Worm (Caenorhabditis elegans) whole organism, midembryonic: Measurements from ENCODE around the gene aqp-7.

ENCODE experiments used
- cog-1 ChIP-seq: sonication (generic microtip); optimal IDR thresholded peaks from 2 replicates; lab custom pipeline; 2016; ENCODE audit warnings: missing genetic modification characterization, missing compliant biosample characterization
- ref-1 ChIP-seq: fragments of 200-800 bp; sonication (Bioruptor generic); conservative IDR thresholded peaks from 2 replicates; pipeline ENCODE4 v1.3.6; 2022; ENCODE audit warnings: missing genetic modification reagents, missing genetic modification characterization, missing compliant biosample characterization
- ztf-23 ChIP-seq: fragments of 200-800 bp; sonication (Bioruptor generic); IDR thresholded peaks from 2 replicates; pipeline ENCODE4 v1.3.6; 2022; ENCODE audit warnings: missing genetic modification reagents, missing genetic modification characterization, missing compliant biosample characterization
- ztf-29 ChIP-seq: fragments of 200-800 bp; sonication (Bioruptor generic); IDR thresholded peaks from 2 replicates; pipeline ENCODE4 v1.3.6; 2022; ENCODE audit warnings: missing genetic modification reagents, missing genetic modification characterization, missing compliant biosample characterization

DNA sequence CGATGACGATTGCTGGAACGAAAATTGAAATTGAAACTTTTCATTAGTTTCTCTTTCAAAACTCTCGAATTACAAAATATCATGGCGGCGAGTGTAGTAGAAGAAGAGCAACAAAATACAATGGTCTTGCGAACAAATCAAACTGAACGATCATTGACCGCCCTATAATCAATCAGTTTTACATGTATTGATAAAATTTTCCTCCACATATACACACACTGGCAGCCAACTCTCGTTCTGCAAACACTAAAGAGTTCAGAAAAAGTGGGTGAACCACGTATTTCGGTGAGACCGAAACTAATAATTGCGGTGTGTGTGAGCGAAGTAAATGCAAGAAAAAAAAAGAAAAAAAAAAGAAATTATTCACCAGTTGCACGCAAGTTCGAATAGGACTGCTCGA lies 22.4 kb downstream of the aqp-7 start:
- TF ChIP-seq ztf-23 (GFP tag; lab: Robert Waterston, UW) (no peak), ref-1 (GFP tag; lab: Robert Waterston, UW) (no peak), cog-1 (tag; lab: Kevin White, UChicago) (no peak), ztf-29 (no peak)
